Worm (Caenorhabditis elegans): ENCODE measurements around the gene F14F7.4.

F14F7.4 gene

ce11 chrIII:13070548-13071050, 41.1 kb upstream of the F14F7.4 start, which contains the start of gene Y39E4B.6:
TSS of gene Y39E4B.6 (plus strand) at chrIII:13070756.
- peak; percentile 56 for TF ChIP-seq che-1 (tag; optimal IDR thresholded peaks at IDR 0.05)
- TF ChIP-seq nfya-1 (tag; optimal IDR thresholded peaks at IDR 0.05) = peak; percentile 95
- TF ChIP-seq dve-1 (tag; optimal IDR thresholded peaks at IDR 0.05) = peak; percentile 87
- peak; percentile 64 for TF ChIP-seq ttx-3 (tag; optimal IDR thresholded peaks at IDR 0.05)
- TF ChIP-seq pros-1 (tag; optimal IDR thresholded peaks at IDR 0.05) = peak; percentile 91
- peak; percentile 97 for TF ChIP-seq rnt-1 (tag; optimal IDR thresholded peaks at IDR 0.05)
- peak; percentile 35 for TF ChIP-seq fkh-10 (GFP tag; optimal IDR thresholded peaks at IDR 0.05)
- TF ChIP-seq K02D7.2 (tag; optimal IDR thresholded peaks at IDR 0.05) = peak; percentile 97
- peak; percentile 61 for TF ChIP-seq hlh-8 (tag; optimal IDR thresholded peaks at IDR 0.05)
- TF ChIP-seq ceh-48 (tag; optimal IDR thresholded peaks at IDR 0.05) = peak; percentile 89
- no peak for TF ChIP-seq nhr-232 (tag; optimal IDR thresholded peaks at IDR 0.05)
- peak; percentile 71 for TF ChIP-seq C08G9.2 (tag; optimal IDR thresholded peaks at IDR 0.05)
- no peak for TF ChIP-seq npax-4 (tag; optimal IDR thresholded peaks at IDR 0.05)
- peak; percentile 94 for TF ChIP-seq unc-86 (tag; optimal IDR thresholded peaks at IDR 0.05)
- peak; percentile 82 for TF ChIP-seq pat-9 (tag; optimal IDR thresholded peaks at IDR 0.05)
- TF ChIP-seq C38D4.7 (GFP tag; optimal IDR thresholded peaks at IDR 0.05) = peak; percentile 2
- TF ChIP-seq ceh-14 (tag; optimal IDR thresholded peaks at IDR 0.05) = peak; percentile 97
- TF ChIP-seq hlh-15 (tag; optimal IDR thresholded peaks at IDR 0.05) = no peak
- TF ChIP-seq sdc-2 (tag; optimal IDR thresholded peaks at IDR 0.05) = peak; percentile 78
- peak; percentile 49 for TF ChIP-seq ceh-24 (tag; optimal IDR thresholded peaks at IDR 0.05)
- peak; percentile 76 for TF ChIP-seq eyg-1 (tag; optimal IDR thresholded peaks at IDR 0.05)
- TF ChIP-seq K09A11.1 (tag; optimal IDR thresholded peaks at IDR 0.05; ENCODE audit: insufficient read depth) = peak; percentile 64
- TF ChIP-seq dmd-4 (tag; optimal IDR thresholded peaks at IDR 0.05; ENCODE audit: borderline replicate concordance) = peak; percentile 81
- TF ChIP-seq pax-1 (tag; optimal IDR thresholded peaks at IDR 0.05) = peak; percentile 46
- TF ChIP-seq elt-4 (tag; optimal IDR thresholded peaks at IDR 0.05) = no peak
- TF ChIP-seq pha-4 (tag; optimal IDR thresholded peaks at IDR 0.05) = no peak
- peak; percentile 31 for TF ChIP-seq lin-11 (tag; optimal IDR thresholded peaks at IDR 0.05)
- TF ChIP-seq tbx-2 (tag; optimal IDR thresholded peaks at IDR 0.05) = peak; percentile 98
- peak; percentile 96 for TF ChIP-seq unc-42 (tag; optimal IDR thresholded peaks at IDR 0.05)
- peak; percentile 18 for TF ChIP-seq ahr-1 (tag; optimal IDR thresholded peaks at IDR 0.05)
- TF ChIP-seq ceh-6 (GFP tag; optimal IDR thresholded peaks at IDR 0.05) = peak; percentile 76
- TF ChIP-seq fkh-6 (tag; optimal IDR thresholded peaks at IDR 0.05) = no peak
- TF ChIP-seq hlh-30 (tag; optimal IDR thresholded peaks at IDR 0.05; ENCODE audit: insufficient read depth) = peak; percentile 77
- peak; percentile 54 for TF ChIP-seq tbx-7 (tag; optimal IDR thresholded peaks at IDR 0.05)
- peak; percentile 43 for TF ChIP-seq pag-3 (tag; optimal IDR thresholded peaks at IDR 0.05; ENCODE audit: borderline replicate concordance)
- TF ChIP-seq zip-5 (tag; optimal IDR thresholded peaks at IDR 0.05) = no peak
- peak; percentile 58; the same call in 1 of the 2 replicates for TF ChIP-seq unc-3 (GFP tag; conservative IDR thresholded peaks at IDR 0.05)
- peak; percentile 82 for TF ChIP-seq unc-3 (tag; optimal IDR thresholded peaks at IDR 0.05)
- peak; percentile 69 for TF ChIP-seq Y22D7AL.16 (tag; optimal IDR thresholded peaks at IDR 0.05)
- TF ChIP-seq ztf-16 (tag; optimal IDR thresholded peaks at IDR 0.05) = peak; percentile 73
- peak; percentile 87 for TF ChIP-seq ama-1 (optimal IDR thresholded peaks at IDR 0.05)
- TF ChIP-seq ceh-30 (tag; optimal IDR thresholded peaks at IDR 0.05) = no peak
- peak; percentile 96 for TF ChIP-seq madf-2 (tag; optimal IDR thresholded peaks at IDR 0.05)
- peak; percentile 81 for TF ChIP-seq hlh-6 (tag; optimal IDR thresholded peaks at IDR 0.05)
- no peak for TF ChIP-seq mec-3 (tag; optimal IDR thresholded peaks at IDR 0.05; ENCODE audit: borderline replicate concordance)
- no peak for TF ChIP-seq nhr-11 (tag; optimal IDR thresholded peaks at IDR 0.05)
- TF ChIP-seq elt-2 (tag; optimal IDR thresholded peaks at IDR 0.05) = peak; percentile 88
- TF ChIP-seq pha-2 (tag; optimal IDR thresholded peaks at IDR 0.05) = peak; percentile 76
- peak; percentile 74 for TF ChIP-seq unc-55 (GFP tag; optimal IDR thresholded peaks at IDR 0.05)
- peak; percentile 99 for TF ChIP-seq ceh-18 (tag; optimal IDR thresholded peaks at IDR 0.05)
- TF ChIP-seq lim-6 (tag; optimal IDR thresholded peaks at IDR 0.05) = peak; percentile 88
- no peak for TF ChIP-seq ceh-9 (tag; optimal IDR thresholded peaks at IDR 0.05)
- peak; percentile 75 for TF ChIP-seq sox-4 (tag; optimal IDR thresholded peaks at IDR 0.05)

All from whole organism, late embryonic.